Fruit fly (Drosophila melanogaster) whole organism, prepupa: ENCODE data around the gene Ran.

Experiments used
- Blimp-1 ChIP-seq: fragments of 200-800 bp; sonication (Bioruptor generic); optimal IDR thresholded peaks from 3 replicates; lab custom pipeline; 2017; ENCODE audit warnings: missing biosample characterization, missing genetic modification characterization, mild to moderate bottlenecking, moderate library complexity, missing genetic modification reagents
- CG10669 ChIP-seq: fragments of 200-800 bp; sonication (Bioruptor generic); optimal IDR thresholded peaks from 3 replicates; lab custom pipeline; 2018; ENCODE audit warnings: missing biosample characterization, mild to moderate bottlenecking, missing genetic modification characterization, moderate library complexity
- CG11294 ChIP-seq: fragments of 200-800 bp; sonication (Bioruptor generic); IDR thresholded peaks from 2 replicates; pipeline ENCODE4 v1.3.6; 2022; ENCODE audit warnings: missing biosample characterization, missing genetic modification characterization
- CG6276 ChIP-seq: fragments of 200-800 bp; sonication (Bioruptor generic); optimal IDR thresholded peaks from 2 replicates; lab custom pipeline; 2017; ENCODE audit warnings: missing biosample characterization, mild to moderate bottlenecking, missing genetic modification characterization
- OdsH ChIP-seq: fragments of 200-800 bp; sonication (Bioruptor generic); optimal IDR thresholded peaks from 3 replicates; lab custom pipeline; 2016; ENCODE audit warnings: missing biosample characterization, missing genetic modification characterization
- Smox ChIP-seq: fragments of 200-800 bp; sonication (Bioruptor generic); optimal IDR thresholded peaks from 3 replicates; lab custom pipeline; 2016; ENCODE audit warnings: missing biosample characterization, missing genetic modification characterization
- Sox15 ChIP-seq: fragments of 200-800 bp; sonication (Bioruptor generic); optimal IDR thresholded peaks from 3 replicates; lab custom pipeline; 2016; ENCODE audit warnings: missing biosample characterization, missing genetic modification characterization

DNA sequence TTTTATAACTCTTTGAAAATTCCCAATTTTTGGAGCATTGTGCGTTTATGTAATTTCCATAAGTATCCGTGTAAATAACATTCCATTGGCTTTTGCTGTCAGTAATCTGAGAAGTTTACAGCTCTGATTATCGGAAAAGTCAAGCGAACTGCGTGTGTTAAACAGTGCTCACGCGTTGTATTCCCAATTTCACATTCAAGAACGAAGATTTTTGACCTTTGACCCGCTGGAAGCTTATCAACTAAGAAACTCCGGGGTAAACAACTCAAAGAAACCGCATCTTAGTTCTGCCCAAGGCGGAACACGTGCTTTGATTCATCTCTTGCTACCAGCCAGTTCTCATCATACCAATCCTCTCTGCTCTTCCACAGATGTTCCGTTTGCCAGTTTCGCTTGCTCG, 38.8 kb downstream of the Ran start:
- TF ChIP-seq CG6276 (no peak), CG11294 (GFP tag; lab: Robert Waterston, UW) (no peak), Smox (GFP tag; lab: Kevin White, UChicago) (no peak), OdsH (GFP tag; lab: Kevin White, UChicago) (no peak), Blimp-1 (GFP tag; lab: Kevin White, UChicago) (no peak), Sox15 (GFP tag; lab: Kevin White, UChicago) (no peak), CG10669 (GFP tag; lab: Kevin White, UChicago) (no peak)
